Fruit fly (Drosophila melanogaster): ENCODE measurements around the gene CG8136.

dm6 chr3R:8676560-8677000 lies 44.6 kb upstream of the CG8136 start, which contains the start of the genes Unc50, CG11755 and CG8043:
- TF ChIP-seq pan (optimal IDR thresholded peaks at IDR 0.05) (no peak), psq (optimal IDR thresholded peaks at IDR 0.05) (no peak)

Measured in whole organism.